Fruit fly (Drosophila melanogaster) whole organism, wandering third instar larva: Measurements from ENCODE around the gene CG13896.

Experiments
- Abd-B ChIP-seq: fragments of >200 bp; optimal IDR thresholded peaks from 2 replicates; lab custom pipeline; 2017; ENCODE audit warnings: missing biosample characterization, missing genetic modification characterization
- CG32264 ChIP-seq: fragments of 200-800 bp; sonication (Bioruptor generic); optimal IDR thresholded peaks from 2 replicates; lab custom pipeline; 2016; ENCODE audit warnings: missing biosample characterization, missing genetic modification characterization
- CG9705 ChIP-seq: fragments of 200-800 bp; sonication (Bioruptor generic); optimal IDR thresholded peaks from 2 replicates; lab custom pipeline; 2018; ENCODE audit warnings: missing biosample characterization, mild to moderate bottlenecking, missing genetic modification characterization
- CrebA ChIP-seq: fragments of 200-800 bp; sonication (Bioruptor generic); optimal IDR thresholded peaks from 2 replicates; lab custom pipeline; 2016; ENCODE audit warnings: missing biosample characterization, mild to moderate bottlenecking, missing genetic modification characterization, borderline replicate concordance
- Dfd ChIP-seq: fragments of >200 bp; optimal IDR thresholded peaks from 2 replicates; lab custom pipeline; 2017; ENCODE audit warnings: missing biosample characterization, missing genetic modification characterization
- Dif ChIP-seq: fragments of 200-275, 200-300 bp; sonication (Bioruptor generic); optimal IDR thresholded peaks from 2 replicates; lab custom pipeline; 2018; ENCODE audit warnings: missing biosample characterization, missing genetic modification characterization; ENCODE audit not compliant: partially characterized antibody
- GATAd ChIP-seq: sonication (Bioruptor generic); optimal IDR thresholded peaks from 2 replicates; lab custom pipeline; 2016; ENCODE audit warnings: missing biosample characterization, missing genetic modification characterization
- HLH106 ChIP-seq: fragments of 200-800 bp; optimal IDR thresholded peaks from 3 replicates; lab custom pipeline; 2019; ENCODE audit warnings: missing biosample characterization, mild to moderate bottlenecking, missing genetic modification characterization, moderate library complexity
- Hnf4 ChIP-seq: fragments of 200-800 bp; sonication (Bioruptor generic); optimal IDR thresholded peaks from 2 replicates; lab custom pipeline; 2016; ENCODE audit warnings: missing biosample characterization, mild to moderate bottlenecking, missing genetic modification characterization
- Hr78 ChIP-seq: fragments of >200 bp; optimal IDR thresholded peaks from 2 replicates; lab custom pipeline; 2017; ENCODE audit warnings: missing biosample characterization, missing genetic modification characterization
- Hr83 ChIP-seq: fragments of 200-300 bp; sonication (Bioruptor generic); optimal IDR thresholded peaks from 2 replicates; lab custom pipeline; 2016; ENCODE audit warnings: missing biosample characterization, mild to moderate bottlenecking, missing genetic modification characterization, moderate library complexity; ENCODE audit not compliant: poor library complexity, severe bottlenecking
- Jra ChIP-seq: sonication (Bioruptor generic); optimal IDR thresholded peaks from 2 replicates; lab custom pipeline; 2016; ENCODE audit warnings: missing biosample characterization, missing genetic modification characterization
- Mio ChIP-seq: sonication (Bioruptor generic); optimal IDR thresholded peaks from 2 replicates; lab custom pipeline; 2016; ENCODE audit warnings: missing biosample characterization, missing genetic modification characterization
- Myc ChIP-seq: fragments of >200 bp; optimal IDR thresholded peaks from 2 replicates; lab custom pipeline; 2017
- N ChIP-seq: fragments of >200 bp; optimal IDR thresholded peaks from 2 replicates; lab custom pipeline; 2018; ENCODE audit warnings: missing biosample characterization, missing external identifiers, missing genetic modification characterization
- OdsH ChIP-seq: fragments of 200-800 bp; sonication (Bioruptor generic); optimal IDR thresholded peaks from 2 replicates; lab custom pipeline; 2016; ENCODE audit warnings: missing biosample characterization, mild to moderate bottlenecking, missing genetic modification characterization
- Rel ChIP-seq, 2 experiments: fragments of 200-800 bp; sonication (Bioruptor generic) in 1 of 2; optimal IDR thresholded peaks; 2 replicates in 1 of 2; 3 replicates in 1 of 2; lab custom pipeline; 2016 to 2019; ENCODE audit warnings: mild to moderate bottlenecking in 2 of 2, missing biosample characterization in 2 of 2, missing genetic modification characterization in 2 of 2, moderate library complexity in 1 of 2
- Sp1 ChIP-seq: fragments of 200-800 bp; sonication (Bioruptor generic); optimal IDR thresholded peaks from 3 replicates; lab custom pipeline; 2019; ENCODE audit warnings: missing biosample characterization, mild to moderate bottlenecking, missing genetic modification characterization, moderate library complexity
- Vsx2 ChIP-seq: fragments of 200-300, 225-300 bp; sonication (Bioruptor generic); optimal IDR thresholded peaks from 2 replicates; lab custom pipeline; 2018; ENCODE audit warnings: missing biosample characterization, missing genetic modification characterization; ENCODE audit not compliant: partially characterized antibody
- br ChIP-seq: fragments of 200-800 bp; sonication (Bioruptor generic); optimal IDR thresholded peaks from 2 replicates; lab custom pipeline; 2016; ENCODE audit warnings: missing biosample characterization, missing genetic modification characterization
- brk ChIP-seq: fragments of 200-800 bp; sonication (Bioruptor generic); optimal IDR thresholded peaks from 2 replicates; lab custom pipeline; 2016; ENCODE audit warnings: missing biosample characterization, mild to moderate bottlenecking, missing genetic modification characterization
- dl ChIP-seq, 2 experiments: fragments of 175-275, 200-275 bp in 1 of 2; fragments of 200-275 bp in 1 of 2; sonication (Bioruptor generic); optimal IDR thresholded peaks; lab custom pipeline; 2018; ENCODE audit warnings: mild to moderate bottlenecking in 2 of 2, missing biosample characterization in 2 of 2, missing genetic modification characterization in 2 of 2, moderate library complexity in 2 of 2; ENCODE audit not compliant: partially characterized antibody in 2 of 2, insufficient read depth in 1 of 2
- dmrt93B ChIP-seq: fragments of 200-800 bp; sonication (Bioruptor generic); optimal IDR thresholded peaks from 2 replicates; lab custom pipeline; 2018; ENCODE audit warnings: missing biosample characterization, mild to moderate bottlenecking, missing genetic modification characterization
- dsf ChIP-seq: sonication (Bioruptor generic); optimal IDR thresholded peaks from 2 replicates; lab custom pipeline; 2016; ENCODE audit warnings: missing biosample characterization, missing genetic modification characterization, borderline replicate concordance
- ey ChIP-seq: fragments of 200-800 bp; sonication (Bioruptor generic); optimal IDR thresholded peaks from 2 replicates; lab custom pipeline; 2016; ENCODE audit warnings: missing biosample characterization, missing genetic modification characterization
- foxo ChIP-seq, 2 experiments: fragments of 200-800 bp; sonication (Bioruptor generic); optimal IDR thresholded peaks; 2 replicates in 1 of 2; 3 replicates in 1 of 2; lab custom pipeline; 2016 to 2017; ENCODE audit warnings: missing biosample characterization in 2 of 2, missing genetic modification characterization in 2 of 2
- fru ChIP-seq: fragments of 200-800 bp; sonication (Bioruptor generic); optimal IDR thresholded peaks from 3 replicates; lab custom pipeline; 2016; ENCODE audit warnings: missing biosample characterization, mild to moderate bottlenecking, missing genetic modification characterization
- h ChIP-seq: fragments of 200-800 bp; sonication (Bioruptor generic); optimal IDR thresholded peaks from 3 replicates; lab custom pipeline; 2016; ENCODE audit warnings: missing biosample characterization, mild to moderate bottlenecking, missing genetic modification characterization
- jim ChIP-seq: fragments of 175-275, 200-325 bp; sonication (Bioruptor generic); optimal IDR thresholded peaks from 2 replicates; lab custom pipeline; 2016; ENCODE audit warnings: missing biosample characterization, mild to moderate bottlenecking, missing genetic modification characterization
- lola ChIP-seq: fragments of >200 bp; optimal IDR thresholded peaks from 2 replicates; lab custom pipeline; 2017; ENCODE audit warnings: missing biosample characterization, missing genetic modification characterization
- pan ChIP-seq: fragments of >200 bp; optimal IDR thresholded peaks from 2 replicates; lab custom pipeline; 2017
- psq ChIP-seq: fragments of 200-800 bp; sonication (Bioruptor generic); optimal IDR thresholded peaks from 3 replicates; lab custom pipeline; 2017; ENCODE audit warnings: missing biosample characterization, mild to moderate bottlenecking, missing genetic modification characterization, moderate library complexity
- rgr ChIP-seq: fragments of 200-800 bp; sonication (Bioruptor generic); optimal IDR thresholded peaks from 3 replicates; lab custom pipeline; 2016; ENCODE audit warnings: missing biosample characterization, mild to moderate bottlenecking, missing genetic modification characterization
- sage ChIP-seq: fragments of 200-800 bp; sonication (Bioruptor generic); optimal IDR thresholded peaks from 2 replicates; lab custom pipeline; 2016; ENCODE audit warnings: missing biosample characterization, mild to moderate bottlenecking, missing genetic modification characterization
- sv ChIP-seq: fragments of 200-800 bp; sonication (Bioruptor generic); optimal IDR thresholded peaks from 3 replicates; lab custom pipeline; 2016; ENCODE audit warnings: missing biosample characterization, missing genetic modification characterization
- tai ChIP-seq: sonication (Bioruptor generic); optimal IDR thresholded peaks from 2 replicates; lab custom pipeline; 2016; ENCODE audit warnings: missing biosample characterization, missing genetic modification characterization
- usp ChIP-seq: fragments of >200 bp; optimal IDR thresholded peaks from 2 replicates; lab custom pipeline; 2017; ENCODE audit warnings: missing biosample characterization, missing genetic modification characterization
- woc ChIP-seq: sonication (Bioruptor generic); optimal IDR thresholded peaks from 2 replicates; lab custom pipeline; 2016; ENCODE audit warnings: missing biosample characterization, mild to moderate bottlenecking, missing genetic modification characterization

CG13896 gene

dm6 chr3L:727190-727589 lies 15.5 kb upstream of the CG13896 start:
- no peak for TF ChIP-seq Myc
- no peak for TF ChIP-seq woc (GFP tag; lab: Kevin White, UChicago)
- no peak for TF ChIP-seq Dif
- TF ChIP-seq N (GFP tag; lab: Kevin White, UChicago) = no peak
- TF ChIP-seq br (GFP tag; lab: Kevin White, UChicago) = no peak
- no peak for TF ChIP-seq Sp1
- TF ChIP-seq foxo (GFP tag; optimal IDR thresholded peaks at IDR 0.05; lab: Kevin White, UChicago) = peak in 1 of 2 experiments; percentile 45
- peak; percentile 39 for TF ChIP-seq fru
- TF ChIP-seq Abd-B (GFP tag; lab: Kevin White, UChicago) = no peak
- TF ChIP-seq OdsH (GFP tag; lab: Kevin White, UChicago) = peak; percentile 4
- peak; percentile 37 for TF ChIP-seq h
- TF ChIP-seq CG32264 (GFP tag; lab: Kevin White, UChicago) = no peak
- no peak for TF ChIP-seq lola (GFP tag; lab: Kevin White, UChicago)
- peak; percentile 2 for TF ChIP-seq dmrt93B
- no peak for TF ChIP-seq Hr78 (GFP tag; lab: Kevin White, UChicago)

DNA sequence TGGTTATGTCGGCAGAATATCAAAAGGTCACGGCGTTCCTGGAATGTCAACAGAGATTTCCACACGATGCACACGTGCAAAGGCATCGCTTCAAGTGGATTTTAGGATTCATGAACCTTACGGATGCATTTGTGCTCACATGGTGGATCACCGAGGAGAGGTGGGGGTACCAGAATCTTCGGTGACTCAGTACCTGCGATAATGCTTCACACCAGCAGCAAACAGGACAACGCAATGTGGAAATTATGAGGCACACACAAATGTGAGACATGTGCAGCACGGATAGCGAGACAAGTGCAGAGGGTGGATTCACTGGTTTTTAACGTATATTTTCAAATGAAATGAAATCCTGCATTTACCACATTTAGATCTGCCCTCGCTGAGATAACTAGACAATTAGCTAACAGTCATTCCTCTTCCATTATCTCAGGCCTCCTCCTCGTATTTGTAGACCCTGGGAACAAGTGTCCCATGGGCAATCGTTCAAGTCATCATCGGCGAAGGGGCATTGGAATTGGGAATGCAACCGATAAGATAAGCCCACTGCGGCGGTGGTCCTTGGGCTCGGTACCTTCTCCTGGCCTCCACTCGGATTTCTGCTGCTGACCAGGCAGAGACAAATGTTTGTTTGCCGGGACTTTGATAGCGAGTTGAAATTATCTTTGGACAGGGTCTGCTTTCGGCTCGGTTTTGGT lies 15.0 kb upstream of the CG13896 start:
- TF ChIP-seq Dfd (GFP tag; lab: Kevin White, UChicago) (no peak), CG9705 (GFP tag; lab: Kevin White, UChicago) (no peak), tai (GFP tag; lab: Kevin White, UChicago) (no peak), GATAd (GFP tag; lab: Kevin White, UChicago) (no peak), Abd-B (GFP tag; lab: Kevin White, UChicago) (no peak), dl (GFP tag; optimal IDR thresholded peaks at IDR 0.05; lab: Kevin White, UChicago; ENCODE audit: insufficient read depth in 1 of 2, partially characterized antibody in 2 of 2) (no peak), Jra (GFP tag; lab: Kevin White, UChicago) (no peak), usp (GFP tag; lab: Kevin White, UChicago) (no peak), N (GFP tag; lab: Kevin White, UChicago) (no peak), br (GFP tag; lab: Kevin White, UChicago) (no peak), CG32264 (GFP tag; lab: Kevin White, UChicago) (no peak), jim (no peak), brk (GFP tag; lab: Kevin White, UChicago) (no peak), Myc (no peak), psq (GFP tag; lab: Kevin White, UChicago) (no peak), CrebA (no peak)

- no peak for TF ChIP-seq dsf
- no peak for TF ChIP-seq Hr78 (GFP tag; lab: Kevin White, UChicago)
- TF ChIP-seq Jra (GFP tag; lab: Kevin White, UChicago) = peak; percentile 52
- TF ChIP-seq sv (GFP tag; lab: Kevin White, UChicago) = peak; percentile 53
- no peak for TF ChIP-seq Dfd (GFP tag; lab: Kevin White, UChicago)
- TF ChIP-seq br (GFP tag; lab: Kevin White, UChicago) = peak; percentile 83
- peak; percentile 70 for TF ChIP-seq sage (GFP tag; lab: Kevin White, UChicago)
- peak; percentile 73 for TF ChIP-seq brk (GFP tag; lab: Kevin White, UChicago)
- peak; percentile 24 for TF ChIP-seq tai (GFP tag; lab: Kevin White, UChicago)
- no peak for TF ChIP-seq CG9705 (GFP tag; lab: Kevin White, UChicago)
- TF ChIP-seq fru = peak; percentile 87
- TF ChIP-seq rgr (GFP tag; lab: Kevin White, UChicago) = peak; percentile 87
- peak; percentile 64 for TF ChIP-seq woc (GFP tag; lab: Kevin White, UChicago)
- TF ChIP-seq OdsH (GFP tag; lab: Kevin White, UChicago) = peak; percentile 84
- no peak for TF ChIP-seq Abd-B (GFP tag; lab: Kevin White, UChicago)
- no peak for TF ChIP-seq dl (GFP tag; optimal IDR thresholded peaks at IDR 0.05; lab: Kevin White, UChicago; ENCODE audit: insufficient read depth in 1 of 2, partially characterized antibody in 2 of 2)
- peak; percentile 75 for TF ChIP-seq HLH106 (tag; lab: Kevin White, UChicago)
- no peak for TF ChIP-seq jim
- TF ChIP-seq h = peak; percentile 89
- no peak for TF ChIP-seq Dif
- no peak for TF ChIP-seq GATAd (GFP tag; lab: Kevin White, UChicago)
- no peak for TF ChIP-seq N (GFP tag; lab: Kevin White, UChicago)
- no peak for TF ChIP-seq Rel (GFP tag; optimal IDR thresholded peaks at IDR 0.05; lab: Kevin White, UChicago)
- TF ChIP-seq Rel (tag; optimal IDR thresholded peaks at IDR 0.05; lab: Kevin White, UChicago) = peak; percentile 85
- peak; percentile 85 for TF ChIP-seq Hnf4 (GFP tag; lab: Kevin White, UChicago)
- TF ChIP-seq dmrt93B = peak; percentile 62
- peak; percentile 71 for TF ChIP-seq CG32264 (GFP tag; lab: Kevin White, UChicago)
- peak; percentile 87 for TF ChIP-seq ey (GFP tag; lab: Kevin White, UChicago)
- TF ChIP-seq Myc = no peak
- peak; percentile 70 for TF ChIP-seq psq (GFP tag; lab: Kevin White, UChicago)
- peak; percentile 3 for TF ChIP-seq Mio (GFP tag; lab: Kevin White, UChicago)
- peak; percentile 33 for TF ChIP-seq CrebA
- TF ChIP-seq Hr83 = peak; percentile 11
- peak; percentile 82 for TF ChIP-seq Sp1
- TF ChIP-seq Vsx2 (GFP tag; lab: Kevin White, UChicago) = no peak
- TF ChIP-seq pan (lab: Kevin White, UChicago) = no peak
- TF ChIP-seq foxo (GFP tag; optimal IDR thresholded peaks at IDR 0.05; lab: Kevin White, UChicago) = peak in 1 of 2 experiments; percentile 89
- no peak for TF ChIP-seq lola (GFP tag; lab: Kevin White, UChicago)
- no peak for TF ChIP-seq usp (GFP tag; lab: Kevin White, UChicago)
Measured at dm6 chr3L:725527-726191, 14.0 kb upstream of the CG13896 start.
